Fruit fly (Drosophila melanogaster) whole organism, embryonic: Measurements from ENCODE around the gene CG42827.

Source experiments
- ATbp ChIP-seq: fragments of 200-800 bp; sonication (Bioruptor generic); optimal IDR thresholded peaks from 2 replicates; lab custom pipeline; 2017; ENCODE audit warnings: missing biosample characterization, mild to moderate bottlenecking, missing genetic modification characterization, missing genetic modification reagents
- Blimp-1 ChIP-seq: fragments of 200-800 bp; sonication (Bioruptor generic); optimal IDR thresholded peaks from 3 replicates; lab custom pipeline; 2018; ENCODE audit warnings: missing biosample characterization, missing genetic modification characterization, mild to moderate bottlenecking, moderate library complexity, missing genetic modification reagents
- C15 ChIP-seq: fragments of 200-800 bp; sonication (Bioruptor generic); IDR thresholded peaks from 3 replicates; pipeline ENCODE4 v1.3.6; 2022; ENCODE audit warnings: missing biosample characterization, missing genetic modification characterization
- CG10209 ChIP-seq: fragments of 200-800 bp; sonication (Bioruptor generic); optimal IDR thresholded peaks from 3 replicates; lab custom pipeline; 2017; ENCODE audit warnings: missing biosample characterization, mild to moderate bottlenecking, missing genetic modification characterization, missing genetic modification reagents
- CG10366 ChIP-seq: fragments of 200-800 bp; sonication (Bioruptor generic); IDR thresholded peaks from 2 replicates; pipeline ENCODE4 v1.3.6; 2022; ENCODE audit warnings: missing biosample characterization, missing genetic modification characterization
- CG12071 ChIP-seq: fragments of 200-800 bp; sonication (Bioruptor generic); optimal IDR thresholded peaks from 3 replicates; lab custom pipeline; 2018; ENCODE audit warnings: missing biosample characterization, mild to moderate bottlenecking, missing genetic modification characterization
- CG12942 ChIP-seq: fragments of 200-800 bp; sonication (Bioruptor generic); optimal IDR thresholded peaks from 3 replicates; lab custom pipeline; 2016; ENCODE audit warnings: missing biosample characterization, missing genetic modification characterization
- CG15269 ChIP-seq: fragments of 200-800 bp; sonication (Bioruptor generic); optimal IDR thresholded peaks from 2 replicates; lab custom pipeline; 2018; ENCODE audit warnings: missing biosample characterization, mild to moderate bottlenecking, missing genetic modification characterization, moderate library complexity
- CG1529 ChIP-seq: fragments of 200-800 bp; sonication (Bioruptor generic); optimal IDR thresholded peaks from 3 replicates; lab custom pipeline; 2018; ENCODE audit warnings: missing biosample characterization, missing genetic modification characterization
- CG1602 ChIP-seq: fragments of 200-800 bp; sonication (Bioruptor generic); optimal IDR thresholded peaks from 3 replicates; lab custom pipeline; 2016; ENCODE audit warnings: missing biosample characterization, missing genetic modification characterization
- CG17328 ChIP-seq: fragments of 200-800 bp; sonication (Bioruptor generic); IDR thresholded peaks from 2 replicates; pipeline ENCODE4 v1.3.6; 2022; ENCODE audit warnings: missing biosample characterization, missing genetic modification characterization
- CG17385 ChIP-seq: fragments of 200-800 bp; sonication (Bioruptor generic); optimal IDR thresholded peaks from 3 replicates; lab custom pipeline; 2018; ENCODE audit warnings: missing biosample characterization, mild to moderate bottlenecking, missing genetic modification characterization
- CG18011 ChIP-seq: fragments of 200-800 bp; sonication (Bioruptor generic); optimal IDR thresholded peaks from 2 replicates; lab custom pipeline; 2017; ENCODE audit warnings: missing biosample characterization, missing genetic modification characterization, mild to moderate bottlenecking, moderate library complexity, missing genotype
- CG3847 ChIP-seq: fragments of 200-800 bp; sonication (Bioruptor generic); IDR thresholded peaks from 2 replicates; pipeline ENCODE4 v1.3.6; 2022; ENCODE audit warnings: missing biosample characterization, missing genetic modification characterization
- CG5953 ChIP-seq: fragments of 200-800 bp; sonication (Bioruptor generic); IDR thresholded peaks from 2 replicates; pipeline ENCODE4 v1.3.6; 2022; ENCODE audit warnings: missing biosample characterization, missing genetic modification characterization
- CG6813 ChIP-seq: fragments of 200-800 bp; sonication (Bioruptor generic); optimal IDR thresholded peaks from 2 replicates; lab custom pipeline; 2017; ENCODE audit warnings: missing biosample characterization, missing genetic modification characterization, mild to moderate bottlenecking, moderate library complexity, missing genetic modification reagents
- CG8281 ChIP-seq: fragments of 200-800 bp; sonication (Bioruptor generic); optimal IDR thresholded peaks from 2 replicates; lab custom pipeline; 2018; ENCODE audit warnings: missing biosample characterization, mild to moderate bottlenecking, missing genetic modification characterization, moderate library complexity
- CG8388 ChIP-seq: fragments of 200-800 bp; sonication (Bioruptor generic); optimal IDR thresholded peaks from 2 replicates; lab custom pipeline; 2019; ENCODE audit warnings: missing biosample characterization, mild to moderate bottlenecking, missing genetic modification characterization, moderate library complexity
- CTCF ChIP-seq: fragments of 200-800 bp; sonication (Bioruptor generic); optimal IDR thresholded peaks from 2 replicates; lab custom pipeline; 2017; ENCODE audit warnings: missing biosample characterization, mild to moderate bottlenecking, missing genetic modification characterization, moderate library complexity
- Doc3 ChIP-seq: fragments of 200-800 bp; sonication (Bioruptor generic); IDR thresholded peaks from 3 replicates; pipeline ENCODE4 v1.3.6; 2022; ENCODE audit warnings: missing biosample characterization, missing genetic modification characterization; ENCODE audit not compliant: partially characterized antibody
- GATAe ChIP-seq: fragments of 200-800 bp; sonication (Bioruptor generic); conservative IDR thresholded peaks from 2 replicates; pipeline ENCODE4 v1.3.6; 2022; ENCODE audit warnings: missing biosample characterization, missing genetic modification characterization
- Optix ChIP-seq: fragments of 200-800 bp; sonication (Bioruptor generic); IDR thresholded peaks from 3 replicates; pipeline ENCODE4 v1.3.6; 2022; ENCODE audit warnings: missing biosample characterization, missing genetic modification characterization
- Ravus ChIP-seq: fragments of 200-800 bp; sonication (Bioruptor generic); IDR thresholded peaks from 2 replicates; pipeline ENCODE4 v1.3.6; 2022; ENCODE audit warnings: missing biosample characterization, missing genetic modification characterization
- Rx ChIP-seq: fragments of 200-800 bp; sonication (Bioruptor generic); IDR thresholded peaks from 2 replicates; pipeline ENCODE4 v1.3.6; 2022; ENCODE audit warnings: missing biosample characterization, missing genetic modification characterization
- Sox100B ChIP-seq: fragments of 200-800 bp; sonication (Bioruptor generic); optimal IDR thresholded peaks from 3 replicates; lab custom pipeline; 2018; ENCODE audit warnings: missing biosample characterization, mild to moderate bottlenecking, missing genetic modification characterization
- Sox102F ChIP-seq: fragments of 200-800 bp; sonication (Bioruptor generic); optimal IDR thresholded peaks from 2 replicates; lab custom pipeline; 2018; ENCODE audit warnings: missing biosample characterization, mild to moderate bottlenecking, missing genetic modification characterization, moderate library complexity
- TFAM ChIP-seq: fragments of 200-800 bp; sonication (Bioruptor generic); optimal IDR thresholded peaks from 2 replicates; lab custom pipeline; 2017; ENCODE audit warnings: missing biosample characterization, missing genetic modification characterization, inconsistent platforms
- Xbp1 ChIP-seq: fragments of 200-800 bp; sonication (Bioruptor generic); optimal IDR thresholded peaks from 3 replicates; lab custom pipeline; 2016; ENCODE audit warnings: missing biosample characterization, mild to moderate bottlenecking, missing genetic modification characterization
- al ChIP-seq: fragments of 200-800 bp; sonication (Bioruptor generic); IDR thresholded peaks from 2 replicates; pipeline ENCODE4 v1.3.6; 2022; ENCODE audit warnings: missing biosample characterization, missing genetic modification characterization
- bsh ChIP-seq, 2 experiments: fragments of 200-800 bp; sonication (Bioruptor generic); optimal IDR thresholded peaks; 2 replicates each; lab custom pipeline; 2017 to 2018; ENCODE audit warnings: mild to moderate bottlenecking in 2 of 2, missing biosample characterization in 2 of 2, missing genetic modification characterization in 2 of 2, moderate library complexity in 1 of 2
- crc ChIP-seq: fragments of 200-800 bp; sonication (Bioruptor generic); optimal IDR thresholded peaks from 2 replicates; lab custom pipeline; 2016; ENCODE audit warnings: missing biosample characterization, missing genetic modification characterization
- dimm ChIP-seq: fragments of 200-800 bp; sonication (Bioruptor generic); IDR thresholded peaks from 2 replicates; pipeline ENCODE4 v1.3.6; 2022; ENCODE audit warnings: missing biosample characterization, missing genetic modification characterization
- dmrt99B ChIP-seq: fragments of 200-800 bp; sonication (Bioruptor generic); optimal IDR thresholded peaks from 2 replicates; lab custom pipeline; 2018; ENCODE audit warnings: missing biosample characterization, mild to moderate bottlenecking, missing genetic modification characterization, moderate library complexity
- esg ChIP-seq: fragments of 200-800 bp; sonication (Bioruptor generic); conservative IDR thresholded peaks from 2 replicates; pipeline ENCODE4 v1.3.6; 2022; ENCODE audit warnings: missing biosample characterization, missing genetic modification characterization
- fru ChIP-seq: fragments of >200 bp; optimal IDR thresholded peaks from 2 replicates; lab custom pipeline; 2017
- gem ChIP-seq: fragments of 200-800 bp; sonication (Bioruptor generic); optimal IDR thresholded peaks from 2 replicates; lab custom pipeline; 2019; ENCODE audit warnings: missing biosample characterization, mild to moderate bottlenecking, missing genetic modification characterization, moderate library complexity
- gsb ChIP-seq: fragments of 200-800 bp; sonication (Bioruptor generic); IDR thresholded peaks from 2 replicates; pipeline ENCODE4 v1.3.6; 2022; ENCODE audit warnings: missing biosample characterization, missing genetic modification characterization
- gsb-n ChIP-seq: fragments of 200-800 bp; sonication (Bioruptor generic); optimal IDR thresholded peaks from 3 replicates; lab custom pipeline; 2018; ENCODE audit warnings: missing biosample characterization, mild to moderate bottlenecking, missing genetic modification characterization
- ken ChIP-seq: fragments of 200-800 bp; sonication (Bioruptor generic); IDR thresholded peaks from 3 replicates; pipeline ENCODE4 v1.3.6; 2022; ENCODE audit warnings: missing biosample characterization, missing genetic modification characterization
- nmo ChIP-seq: fragments of 200-800 bp; sonication (Bioruptor generic); optimal IDR thresholded peaks from 2 replicates; lab custom pipeline; 2018; ENCODE audit warnings: missing biosample characterization, mild to moderate bottlenecking, missing genetic modification characterization, moderate library complexity
- oc ChIP-seq: fragments of 200-800 bp; sonication (Bioruptor generic); optimal IDR thresholded peaks from 2 replicates; lab custom pipeline; 2018; ENCODE audit warnings: missing biosample characterization, mild to moderate bottlenecking, missing genetic modification characterization, moderate library complexity
- ranshi ChIP-seq: fragments of 200-800 bp; sonication (Bioruptor generic); IDR thresholded peaks from 2 replicates; pipeline ENCODE4 v1.3.6; 2022; ENCODE audit warnings: missing biosample characterization, missing genetic modification characterization
- row ChIP-seq: fragments of 200-800 bp; sonication (Bioruptor generic); IDR thresholded peaks from 3 replicates; pipeline ENCODE4 v1.3.6; 2022; ENCODE audit warnings: missing biosample characterization, missing genetic modification characterization
- sisA ChIP-seq: fragments of 200-800 bp; sonication (Bioruptor generic); IDR thresholded peaks from 2 replicates; pipeline ENCODE4 v1.3.6; 2022; ENCODE audit warnings: missing biosample characterization, missing genetic modification characterization
- slbo ChIP-seq: fragments of 200-800 bp; sonication (Bioruptor generic); IDR thresholded peaks from 2 replicates; pipeline ENCODE4 v1.3.6; 2022; ENCODE audit warnings: missing biosample characterization, missing genetic modification characterization
- sqz ChIP-seq: fragments of 200-800 bp; sonication (Bioruptor generic); optimal IDR thresholded peaks from 3 replicates; lab custom pipeline; 2018; ENCODE audit warnings: missing biosample characterization, mild to moderate bottlenecking, missing genetic modification characterization
- stc ChIP-seq: fragments of 200-800 bp; sonication (Bioruptor generic); IDR thresholded peaks from 2 replicates; pipeline ENCODE4 v1.3.6; 2022; ENCODE audit warnings: missing biosample characterization, missing genetic modification characterization
- tgo ChIP-seq: fragments of 200-800 bp; sonication (Bioruptor generic); IDR thresholded peaks from 3 replicates; pipeline ENCODE4 v1.3.6; 2022; ENCODE audit warnings: missing biosample characterization, missing genetic modification characterization

Gene CG42827

dm6 chr3R:23395720-23396119 is 23.0 kb downstream of the CG42827 start (continued):
- TF ChIP-seq stc (GFP tag; lab: Robert Waterston, UW) (no peak), gem (tag; lab: Kevin White, UChicago) (peak; percentile 29), GATAe (GFP tag; lab: Robert Waterston, UW) (no peak), gsb (GFP tag; lab: Robert Waterston, UW) (no peak)

DNA sequence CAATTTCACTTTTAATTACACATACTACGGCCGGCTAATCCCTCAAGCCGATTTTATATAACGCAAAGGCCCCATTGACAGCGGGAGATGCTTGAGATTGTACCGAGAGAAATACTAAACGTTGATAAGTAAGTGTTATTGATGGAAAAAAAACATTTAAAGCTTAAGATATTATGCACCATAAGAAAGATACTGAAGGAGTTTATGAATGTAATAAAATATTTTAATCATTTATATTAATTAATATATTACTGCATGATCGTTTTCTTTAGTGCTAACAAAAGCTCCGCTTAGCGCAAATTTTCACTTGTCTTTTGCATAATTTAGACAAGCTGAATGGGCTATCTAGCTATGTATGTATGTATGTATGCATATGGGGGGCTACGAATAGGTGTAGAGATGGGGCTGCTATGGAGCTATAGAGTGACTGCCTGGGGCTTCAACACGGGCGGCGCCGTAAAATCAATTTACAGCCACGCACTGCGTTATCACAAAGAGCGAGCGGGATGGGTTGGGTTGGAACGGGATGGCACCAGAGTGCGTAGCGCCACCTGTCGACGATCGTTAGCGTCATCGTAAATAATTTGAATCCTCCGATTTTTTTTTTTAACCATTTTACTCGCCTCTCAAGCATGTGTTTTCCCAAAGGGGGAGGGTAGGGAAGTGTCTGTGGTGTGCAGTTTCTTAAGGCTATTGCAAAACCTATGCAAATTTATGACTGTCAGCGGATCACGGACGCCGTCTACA is 24.0 kb downstream of the CG42827 start:
- TF ChIP-seq ken (GFP tag; lab: Robert Waterston, UW) (peak; percentile 20; the same call in 1 of the 3 replicates), Sox102F (GFP tag; lab: Kevin White, UChicago) (peak; percentile 84), CTCF (GFP tag; lab: Kevin White, UChicago) (peak; percentile 83), CG18011 (GFP tag; lab: Kevin White, UChicago) (no peak), CG17385 (GFP tag; lab: Kevin White, UChicago) (peak; percentile 34), Blimp-1 (GFP tag; lab: Kevin White, UChicago) (peak; percentile 17), nmo (peak; percentile 19), CG1529 (peak; percentile 12), ATbp (GFP tag; lab: Kevin White, UChicago) (peak; percentile 43), CG10209 (GFP tag; lab: Kevin White, UChicago) (peak; percentile 23), CG12071 (GFP tag; lab: Kevin White, UChicago) (no peak), bsh (GFP tag; optimal IDR thresholded peaks at IDR 0.05; lab: Kevin White, UChicago) (peak in 1 of 2 experiments; percentile 64), esg (GFP tag; lab: Robert Waterston, UW) (peak; percentile 69), row (GFP tag; lab: Robert Waterston, UW) (peak; percentile 70; the same call in 2 of the 3 replicates), gem (tag; lab: Kevin White, UChicago) (peak; percentile 63), Xbp1 (peak; percentile 37), CG15269 (tag; lab: Kevin White, UChicago) (peak; percentile 40), gsb-n (tag; lab: Kevin White, UChicago) (peak; percentile 31), Doc3 (GFP tag; lab: Robert Waterston, UW) (no peak), dimm (GFP tag; lab: Robert Waterston, UW) (peak; percentile 21; the same call in 1 of the 2 replicates), crc (no peak), dmrt99B (tag; lab: Kevin White, UChicago) (peak; percentile 47), sisA (GFP tag; lab: Robert Waterston, UW) (peak; percentile 50), CG8388 (GFP tag; lab: Kevin White, UChicago) (peak; percentile 33), CG3847 (0 out of 2 replicates have a peak, but pooled peaks have one; percentile 5), ranshi (GFP tag; lab: Robert Waterston, UW) (peak; percentile 32; the same call in 1 of the 2 replicates), CG6813 (GFP tag; lab: Kevin White, UChicago) (no peak), fru (lab: Kevin White, UChicago) (no peak), slbo (GFP tag; lab: Robert Waterston, UW) (peak; percentile 41; the same call in 1 of the 2 replicates), CG10366 (GFP tag; lab: Robert Waterston, UW) (peak; percentile 73), CG5953 (GFP tag; lab: Robert Waterston, UW) (peak; percentile 63; the same call in 1 of the 2 replicates), TFAM (GFP tag; lab: Kevin White, UChicago) (no peak), CG8281 (tag; lab: Kevin White, UChicago) (no peak), CG1602 (peak; percentile 12), C15 (no peak), Ravus (GFP tag; lab: Robert Waterston, UW) (no peak), CG17328 (GFP tag; lab: Robert Waterston, UW) (0 out of 2 replicates have a peak, but pooled peaks have one; percentile 60), al (GFP tag; lab: Robert Waterston, UW) (no peak), CG12942 (GFP tag; lab: Kevin White, UChicago) (no peak), sqz (GFP tag; lab: Kevin White, UChicago) (no peak), tgo (GFP tag; lab: Robert Waterston, UW) (0 out of 3 replicates have a peak, but pooled peaks have one; percentile 22), Sox100B (GFP tag; lab: Kevin White, UChicago) (peak; percentile 20), Optix (GFP tag; lab: Robert Waterston, UW) (0 out of 3 replicates have a peak, but pooled peaks have one; percentile 9), oc (tag; lab: Kevin White, UChicago) (peak; percentile 94), Rx (no peak)
